Worm (Caenorhabditis elegans): ENCODE data around the gene T23B5.3.
"Not testable (repeated sequence)": the region's sequence is repeated elsewhere in the genome, so short reads cannot be mapped to it uniquely, and the experiment has no call there.

T23B5.3 gene

ce11 chrIV:12688370-12688769, at the start of gene T23B5.3:
T23B5.3 (plus strand) TSS chrIV:12688670.
- TF ChIP-seq scrt-1 (GFP tag; IDR thresholded peaks at IDR 0.05): no peak
- no peak for TF ChIP-seq tbx-37 (GFP tag; conservative IDR thresholded peaks at IDR 0.05)
- TF ChIP-seq F13C5.2 (tag; optimal IDR thresholded peaks at IDR 0.05): no peak
- no peak for TF ChIP-seq pes-1 (GFP tag; IDR thresholded peaks at IDR 0.05)
- TF ChIP-seq ceh-13 (GFP tag; optimal IDR thresholded peaks at IDR 0.05): no peak
- no peak for TF ChIP-seq hmg-4 (GFP tag; optimal IDR thresholded peaks at IDR 0.05)
- TF ChIP-seq hmbx-1 (tag; optimal IDR thresholded peaks at IDR 0.05): no peak
- no peak for TF ChIP-seq tbx-11 (GFP tag; IDR thresholded peaks at IDR 0.05)
- TF ChIP-seq aly-1 (tag; optimal IDR thresholded peaks at IDR 0.05): no peak
- TF ChIP-seq ama-1 (optimal IDR thresholded peaks at IDR 0.05): no peak
- no peak for TF ChIP-seq ceh-36 (tag; optimal IDR thresholded peaks at IDR 0.05)

- TF ChIP-seq B0310.2 (tag; optimal IDR thresholded peaks at IDR 0.05); scrt-1 (GFP tag; IDR thresholded peaks at IDR 0.05); ama-1 (optimal IDR thresholded peaks at IDR 0.05): not testable (repeated sequence)
These were observed 49.2 kb upstream of the T23B5.3 start, which contains the start of gene C26H9A.3 for ce11 chrIV:12639311-12639710. C26H9A.3 (minus strand) TSS chrIV:12639411.

ce11 chrIV:12640137-12640536, 48.3 kb upstream of the T23B5.3 start, which contains the start of gene vha-7:
vha-7 (plus strand) TSS chrIV:12640462.
- TF ChIP-seq scrt-1 (GFP tag; IDR thresholded peaks at IDR 0.05) (no peak), tbx-11 (GFP tag; IDR thresholded peaks at IDR 0.05) (no peak), tra-4 (tag; optimal IDR thresholded peaks at IDR 0.05) (no peak), tbx-37 (GFP tag; conservative IDR thresholded peaks at IDR 0.05) (no peak), hmbx-1 (tag; optimal IDR thresholded peaks at IDR 0.05) (no peak), ets-7 (tag; optimal IDR thresholded peaks at IDR 0.05) (no peak), ama-1 (optimal IDR thresholded peaks at IDR 0.05) (no peak), F13C5.2 (tag; optimal IDR thresholded peaks at IDR 0.05) (no peak), ceh-13 (GFP tag; optimal IDR thresholded peaks at IDR 0.05) (no peak), ceh-36 (tag; optimal IDR thresholded peaks at IDR 0.05) (no peak), flt-1 (GFP tag; IDR thresholded peaks at IDR 0.05) (no peak)

ce11 chrIV:12640875-12641860, 47.3 kb upstream of the T23B5.3 start:
- no peak for TF ChIP-seq flt-1 (GFP tag; IDR thresholded peaks at IDR 0.05)
- TF ChIP-seq sea-1 (GFP tag; conservative IDR thresholded peaks at IDR 0.05): no peak
- TF ChIP-seq hmbx-1 (tag; optimal IDR thresholded peaks at IDR 0.05): no peak
- no peak for TF ChIP-seq tbx-37 (GFP tag; conservative IDR thresholded peaks at IDR 0.05)
- TF ChIP-seq tbx-11 (GFP tag; IDR thresholded peaks at IDR 0.05): no peak
- TF ChIP-seq pes-1 (GFP tag; IDR thresholded peaks at IDR 0.05): no peak
- TF ChIP-seq hmg-4 (GFP tag; optimal IDR thresholded peaks at IDR 0.05): no peak
- no peak for TF ChIP-seq scrt-1 (GFP tag; IDR thresholded peaks at IDR 0.05)

ce11 chrIV:12650597-12650996, 37.9 kb upstream of the T23B5.3 start:
- TF ChIP-seq tra-4 (tag; optimal IDR thresholded peaks at IDR 0.05) (no peak), F13C5.2 (tag; optimal IDR thresholded peaks at IDR 0.05) (no peak), tbx-37 (GFP tag; conservative IDR thresholded peaks at IDR 0.05) (no peak), hmg-4 (GFP tag; optimal IDR thresholded peaks at IDR 0.05) (no peak)

ce11 chrIV:12651570-12651969, 36.9 kb upstream of the T23B5.3 start:
- no peak for TF ChIP-seq flt-1 (GFP tag; IDR thresholded peaks at IDR 0.05)
- TF ChIP-seq F13C5.2 (tag; optimal IDR thresholded peaks at IDR 0.05): no peak
- no peak for TF ChIP-seq tbx-11 (GFP tag; IDR thresholded peaks at IDR 0.05)
- TF ChIP-seq hnd-1 (tag; optimal IDR thresholded peaks at IDR 0.05): no peak
- TF ChIP-seq ceh-36 (tag; optimal IDR thresholded peaks at IDR 0.05): no peak
- no peak for TF ChIP-seq ceh-13 (GFP tag; optimal IDR thresholded peaks at IDR 0.05)
- no peak for TF ChIP-seq sea-1 (GFP tag; conservative IDR thresholded peaks at IDR 0.05)
- TF ChIP-seq hmbx-1 (tag; optimal IDR thresholded peaks at IDR 0.05): no peak
- no peak for TF ChIP-seq hmg-4 (GFP tag; optimal IDR thresholded peaks at IDR 0.05)
- no peak for TF ChIP-seq ets-7 (tag; optimal IDR thresholded peaks at IDR 0.05)
- no peak for TF ChIP-seq ama-1 (optimal IDR thresholded peaks at IDR 0.05)
- TF ChIP-seq scrt-1 (GFP tag; IDR thresholded peaks at IDR 0.05): no peak

- TF ChIP-seq F13C5.2 (tag; optimal IDR thresholded peaks at IDR 0.05) (no peak), pes-1 (GFP tag; IDR thresholded peaks at IDR 0.05) (peak; percentile 24; the same call in 1 of the 2 replicates)
These were observed 35.4 kb upstream of the T23B5.3 start, which contains the start of the genes wdfy-3 and C26H9A.4 for ce11 chrIV:12653094-12653493. wdfy-3 (plus strand) TSS chrIV:12653401. C26H9A.4 (plus strand) TSS chrIV:12653410.

ce11 chrIV:12674700-12675099, 13.8 kb upstream of the T23B5.3 start, which contains the start of gene T23B5.4:
T23B5.4 (plus strand) TSS chrIV:12675000.
- TF ChIP-seq hnd-1 (tag; optimal IDR thresholded peaks at IDR 0.05): no peak
- TF ChIP-seq F13C5.2 (tag; optimal IDR thresholded peaks at IDR 0.05): no peak
- no peak for TF ChIP-seq scrt-1 (GFP tag; IDR thresholded peaks at IDR 0.05)
- TF ChIP-seq ets-7 (tag; optimal IDR thresholded peaks at IDR 0.05): no peak
